Fruit fly (Drosophila melanogaster) whole organism, adult: Measurements from ENCODE around the gene CG9672.

Experiments
- CG33017 ChIP-seq: fragments of 200-800 bp; sonication (Bioruptor generic); optimal IDR thresholded peaks from 2 replicates; lab custom pipeline; 2018; ENCODE audit warnings: missing biosample characterization, mild to moderate bottlenecking, missing genetic modification characterization, moderate library complexity
- CG5204 ChIP-seq: fragments of 200-800 bp; sonication (Bioruptor generic); optimal IDR thresholded peaks from 2 replicates; lab custom pipeline; 2016; ENCODE audit warnings: missing biosample characterization, missing genetic modification characterization
- Crg-1 ChIP-seq: fragments of 200-800 bp; sonication (Bioruptor generic); optimal IDR thresholded peaks from 2 replicates; lab custom pipeline; 2016; ENCODE audit warnings: missing biosample characterization, missing genetic modification characterization

- no peak for TF ChIP-seq Crg-1 (GFP tag; lab: Kevin White, UChicago)
- no peak for TF ChIP-seq CG33017 (tag; lab: Kevin White, UChicago)
- TF ChIP-seq CG5204 (GFP tag; lab: Kevin White, UChicago) = no peak
Observed at dm6 chrX:16694477-16694876, 12.2 kb downstream of the CG9672 start.
